Worm (Caenorhabditis elegans): ENCODE data around the gene DH11.2.
A peak's percentile ranks its signal among the peaks of the same experiment; 100 is the strongest.

The DH11.2 gene

DNA sequence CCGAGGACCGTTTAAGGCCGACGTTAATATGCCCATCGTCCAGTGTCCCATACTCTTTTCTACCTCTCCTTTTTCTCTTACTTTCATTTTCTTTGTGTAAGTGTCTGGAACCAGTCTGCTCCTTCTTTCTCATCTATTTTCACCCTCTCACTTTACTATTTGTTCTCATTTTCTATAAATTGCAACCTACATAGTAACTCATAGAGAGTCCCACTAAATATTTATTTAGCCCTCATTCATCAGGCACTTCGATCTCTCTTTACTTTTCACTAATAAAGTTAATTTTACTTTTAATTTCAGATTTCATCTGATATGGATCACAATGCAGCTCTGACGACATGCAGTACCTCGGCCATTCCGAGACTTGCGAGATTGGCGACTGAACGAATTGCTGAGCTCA is 4.8 kb downstream of the DH11.2 start, which contains the start of gene zyg-11:
Gene zyg-11, plus strand, starts transcription at position 301 of the 400 bp plus-strand sequence.
- TF ChIP-seq zip-5 (tag; optimal IDR thresholded peaks at IDR 0.05) = no peak
- TF ChIP-seq ceh-19 (GFP tag; optimal IDR thresholded peaks at IDR 0.05) = no peak
- TF ChIP-seq mec-3 (tag; optimal IDR thresholded peaks at IDR 0.05; ENCODE audit: borderline replicate concordance) = no peak
- TF ChIP-seq ceh-31 (tag; optimal IDR thresholded peaks at IDR 0.05) = no peak
- TF ChIP-seq ceh-34 (tag; optimal IDR thresholded peaks at IDR 0.05) = no peak
- no peak for TF ChIP-seq K09A11.1 (tag; optimal IDR thresholded peaks at IDR 0.05; ENCODE audit: insufficient read depth)
- TF ChIP-seq pros-1 (tag; optimal IDR thresholded peaks at IDR 0.05) = no peak
- TF ChIP-seq C08G9.2 (tag; optimal IDR thresholded peaks at IDR 0.05) = no peak
- TF ChIP-seq ref-2 (tag; optimal IDR thresholded peaks at IDR 0.05) = no peak
- no peak for TF ChIP-seq pax-1 (tag; optimal IDR thresholded peaks at IDR 0.05)
- no peak for TF ChIP-seq hlh-8 (tag; optimal IDR thresholded peaks at IDR 0.05)

DNA sequence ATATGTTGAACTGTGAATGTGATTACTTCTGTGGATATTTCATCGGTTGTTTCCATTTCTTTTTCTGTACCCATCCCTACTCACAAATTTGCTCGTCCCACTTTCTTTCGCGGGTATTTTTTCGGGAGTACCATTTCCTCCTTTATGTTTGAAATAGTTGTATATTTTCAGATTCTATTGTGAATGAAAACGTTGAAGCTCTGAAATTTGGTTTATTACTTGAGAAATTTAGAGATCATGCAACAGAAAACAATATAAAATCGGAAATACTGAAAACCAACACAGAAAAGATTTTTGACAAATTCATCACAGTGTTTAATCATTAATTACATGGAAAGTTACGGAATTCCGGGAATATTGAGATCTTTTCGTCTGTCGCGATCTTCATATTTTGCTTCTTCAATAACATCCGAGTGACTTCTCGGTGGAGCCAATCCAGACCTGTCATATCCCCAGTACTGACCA is 8.0 kb downstream of the DH11.2 start:
- no peak for TF ChIP-seq ref-2 (tag; optimal IDR thresholded peaks at IDR 0.05)
- no peak for TF ChIP-seq pax-1 (tag; optimal IDR thresholded peaks at IDR 0.05)
- no peak for TF ChIP-seq hlh-15 (tag; optimal IDR thresholded peaks at IDR 0.05)
- no peak for TF ChIP-seq ceh-24 (tag; optimal IDR thresholded peaks at IDR 0.05)
- no peak for TF ChIP-seq ceh-48 (tag; optimal IDR thresholded peaks at IDR 0.05)
- TF ChIP-seq odd-2 (tag; optimal IDR thresholded peaks at IDR 0.05) = no peak
- TF ChIP-seq pqm-1 (tag; optimal IDR thresholded peaks at IDR 0.05) = no peak
- no peak for TF ChIP-seq unc-3 (GFP tag; conservative IDR thresholded peaks at IDR 0.05)
- TF ChIP-seq unc-3 (tag; optimal IDR thresholded peaks at IDR 0.05) = no peak

DNA sequence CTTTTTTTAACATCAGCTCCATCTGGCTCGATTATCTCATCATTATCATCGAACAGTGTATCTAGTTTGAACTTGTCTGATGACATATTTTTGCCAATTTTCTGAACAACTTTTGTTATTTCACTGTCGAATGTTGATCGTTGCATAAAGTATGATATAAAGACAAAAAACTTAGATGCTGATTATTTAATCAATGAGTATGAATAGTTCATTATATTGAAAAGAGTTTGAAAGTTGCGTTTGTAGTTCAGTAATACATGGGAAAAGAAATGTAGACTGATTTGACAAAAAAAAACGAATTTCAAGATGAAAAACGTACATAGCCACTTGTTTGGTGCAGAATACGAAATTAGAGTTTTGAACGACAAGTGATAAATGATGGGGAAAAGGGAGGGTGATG is 9.8 kb downstream of the DH11.2 start, which contains the start of gene hda-2:
Gene hda-2, minus strand, starts transcription at position 101 of the 400 bp plus-strand sequence.
- TF ChIP-seq ztf-16 (tag; optimal IDR thresholded peaks at IDR 0.05) (no peak), pha-2 (tag; optimal IDR thresholded peaks at IDR 0.05) (no peak), mec-3 (tag; optimal IDR thresholded peaks at IDR 0.05; ENCODE audit: borderline replicate concordance) (no peak), hlh-30 (tag; optimal IDR thresholded peaks at IDR 0.05; ENCODE audit: insufficient read depth) (no peak), F13H6.1 (tag; optimal IDR thresholded peaks at IDR 0.05) (no peak)

DNA sequence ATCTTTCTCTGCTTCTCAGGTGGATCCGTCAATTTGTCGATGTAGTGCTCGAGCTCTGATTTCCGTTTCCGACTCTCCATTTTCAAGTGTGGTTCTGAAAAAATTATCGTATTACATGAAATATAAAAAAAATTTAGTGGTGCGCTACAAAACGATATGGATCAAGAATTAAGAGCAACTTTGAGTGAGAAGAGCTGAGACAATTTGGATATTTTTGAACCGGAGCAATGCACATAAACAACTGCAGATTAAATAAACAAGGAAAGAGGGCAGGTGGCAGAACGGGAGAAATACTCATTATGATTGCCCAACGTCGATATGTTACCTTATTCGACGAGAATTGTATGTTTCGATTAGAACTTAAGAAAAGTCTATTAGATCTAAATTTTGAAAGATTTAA is 15.0 kb downstream of the DH11.2 start, which contains the start of gene swsn-7:
Gene swsn-7, minus strand, starts transcription at position 101 of the 400 bp plus-strand sequence.
- TF ChIP-seq mec-3 (tag; optimal IDR thresholded peaks at IDR 0.05; ENCODE audit: borderline replicate concordance) = no peak
- no peak for TF ChIP-seq ceh-34 (tag; optimal IDR thresholded peaks at IDR 0.05)
- no peak for TF ChIP-seq pax-1 (tag; optimal IDR thresholded peaks at IDR 0.05)
- TF ChIP-seq ets-4 (tag; optimal IDR thresholded peaks at IDR 0.05) = no peak
- no peak for TF ChIP-seq lim-6 (tag; optimal IDR thresholded peaks at IDR 0.05)
- no peak for TF ChIP-seq unc-86 (tag; optimal IDR thresholded peaks at IDR 0.05)
- TF ChIP-seq fax-1 (tag; optimal IDR thresholded peaks at IDR 0.05) = no peak
- no peak for TF ChIP-seq lin-11 (tag; optimal IDR thresholded peaks at IDR 0.05)
- no peak for TF ChIP-seq ceh-48 (tag; optimal IDR thresholded peaks at IDR 0.05)
- TF ChIP-seq pat-9 (tag; optimal IDR thresholded peaks at IDR 0.05) = no peak
- no peak for TF ChIP-seq che-1 (tag; optimal IDR thresholded peaks at IDR 0.05)

DNA sequence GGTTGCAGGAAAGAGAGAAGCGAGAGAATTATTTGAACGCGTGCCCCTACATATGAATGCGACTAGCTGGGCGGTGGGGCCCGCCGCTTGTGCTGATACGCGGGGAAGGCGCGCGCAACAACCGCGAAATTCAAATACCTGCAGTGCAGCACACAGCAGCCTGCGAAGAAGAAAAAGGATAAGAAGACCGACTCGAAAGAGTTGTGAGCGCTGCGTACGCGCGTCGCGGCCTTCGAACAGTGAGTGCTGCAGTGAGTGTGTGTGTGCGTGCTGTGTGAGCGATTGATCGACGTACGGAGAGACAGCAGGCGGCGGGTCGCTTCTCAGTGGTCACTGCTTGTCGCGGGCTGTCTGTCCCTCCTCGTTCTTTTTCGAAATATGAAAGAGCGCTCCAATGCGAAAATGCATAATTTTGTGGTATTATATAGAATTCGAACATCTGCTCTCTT is 15.7 kb downstream of the DH11.2 start:
- TF ChIP-seq pros-1 (tag; optimal IDR thresholded peaks at IDR 0.05) (peak; percentile 72), pax-1 (tag; optimal IDR thresholded peaks at IDR 0.05) (no peak), elt-2 (tag; optimal IDR thresholded peaks at IDR 0.05) (peak; percentile 62), K09A11.1 (tag; optimal IDR thresholded peaks at IDR 0.05; ENCODE audit: insufficient read depth) (no peak), unc-42 (tag; optimal IDR thresholded peaks at IDR 0.05) (peak; percentile 79), ceh-24 (tag; optimal IDR thresholded peaks at IDR 0.05) (no peak), hlh-8 (tag; optimal IDR thresholded peaks at IDR 0.05) (peak; percentile 46), madf-2 (tag; optimal IDR thresholded peaks at IDR 0.05) (peak; percentile 59), sox-2 (GFP tag; IDR thresholded peaks at IDR 0.05) (no peak; the same call in 1 of the 2 replicates), fax-1 (tag; optimal IDR thresholded peaks at IDR 0.05) (peak; percentile 9), ceh-45 (GFP tag; IDR thresholded peaks at IDR 0.05) (0 out of 2 replicates have a peak, but pooled peaks have one; percentile 23), sdc-2 (tag; optimal IDR thresholded peaks at IDR 0.05) (peak; percentile 54), C38D4.7 (GFP tag; optimal IDR thresholded peaks at IDR 0.05) (peak; percentile 6), gmeb-2 (tag; optimal IDR thresholded peaks at IDR 0.05) (no peak), ref-2 (tag; optimal IDR thresholded peaks at IDR 0.05) (peak; percentile 93), ttx-3 (tag; optimal IDR thresholded peaks at IDR 0.05) (no peak), ets-4 (tag; optimal IDR thresholded peaks at IDR 0.05) (peak; percentile 66), che-1 (tag; optimal IDR thresholded peaks at IDR 0.05) (peak; percentile 52), hlh-6 (tag; optimal IDR thresholded peaks at IDR 0.05) (peak; percentile 74), pat-9 (tag; optimal IDR thresholded peaks at IDR 0.05) (peak; percentile 54), lim-6 (tag; optimal IDR thresholded peaks at IDR 0.05) (peak; percentile 45), fkh-6 (tag; optimal IDR thresholded peaks at IDR 0.05) (peak; percentile 52), ceh-22 (tag; optimal IDR thresholded peaks at IDR 0.05) (no peak), rnt-1 (tag; optimal IDR thresholded peaks at IDR 0.05) (peak; percentile 87), sox-4 (tag; optimal IDR thresholded peaks at IDR 0.05) (peak; percentile 40)

All from whole organism, late embryonic.